Fruit fly (Drosophila melanogaster) whole organism, wandering third instar larva: ENCODE results near the gene mRpS6.

Experiments
- Abd-B ChIP-seq: fragments of >200 bp; optimal IDR thresholded peaks from 2 replicates; lab custom pipeline; 2017; ENCODE audit warnings: missing biosample characterization, missing genetic modification characterization
- HLH106 ChIP-seq: fragments of 200-800 bp; optimal IDR thresholded peaks from 3 replicates; lab custom pipeline; 2019; ENCODE audit warnings: missing biosample characterization, mild to moderate bottlenecking, missing genetic modification characterization, moderate library complexity
- Hnf4 ChIP-seq: fragments of 200-800 bp; sonication (Bioruptor generic); optimal IDR thresholded peaks from 2 replicates; lab custom pipeline; 2016; ENCODE audit warnings: missing biosample characterization, mild to moderate bottlenecking, missing genetic modification characterization
- Hr78 ChIP-seq: fragments of >200 bp; optimal IDR thresholded peaks from 2 replicates; lab custom pipeline; 2017; ENCODE audit warnings: missing biosample characterization, missing genetic modification characterization
- Hr83 ChIP-seq: fragments of 200-300 bp; sonication (Bioruptor generic); optimal IDR thresholded peaks from 2 replicates; lab custom pipeline; 2016; ENCODE audit warnings: missing biosample characterization, mild to moderate bottlenecking, missing genetic modification characterization, moderate library complexity; ENCODE audit not compliant: poor library complexity, severe bottlenecking
- OdsH ChIP-seq: fragments of 200-800 bp; sonication (Bioruptor generic); optimal IDR thresholded peaks from 2 replicates; lab custom pipeline; 2016; ENCODE audit warnings: missing biosample characterization, mild to moderate bottlenecking, missing genetic modification characterization
- Vsx2 ChIP-seq: fragments of 200-300, 225-300 bp; sonication (Bioruptor generic); optimal IDR thresholded peaks from 2 replicates; lab custom pipeline; 2018; ENCODE audit warnings: missing biosample characterization, missing genetic modification characterization; ENCODE audit not compliant: partially characterized antibody
- foxo ChIP-seq, 2 experiments: fragments of 200-800 bp; sonication (Bioruptor generic); optimal IDR thresholded peaks; 2 replicates in 1 of 2; 3 replicates in 1 of 2; lab custom pipeline; 2016 to 2017; ENCODE audit warnings: missing biosample characterization in 2 of 2, missing genetic modification characterization in 2 of 2
- fru ChIP-seq: fragments of 200-800 bp; sonication (Bioruptor generic); optimal IDR thresholded peaks from 3 replicates; lab custom pipeline; 2016; ENCODE audit warnings: missing biosample characterization, mild to moderate bottlenecking, missing genetic modification characterization
- pan ChIP-seq: fragments of >200 bp; optimal IDR thresholded peaks from 2 replicates; lab custom pipeline; 2017
- psq ChIP-seq: fragments of 200-800 bp; sonication (Bioruptor generic); optimal IDR thresholded peaks from 3 replicates; lab custom pipeline; 2017; ENCODE audit warnings: missing biosample characterization, mild to moderate bottlenecking, missing genetic modification characterization, moderate library complexity
- sv ChIP-seq: fragments of 200-800 bp; sonication (Bioruptor generic); optimal IDR thresholded peaks from 3 replicates; lab custom pipeline; 2016; ENCODE audit warnings: missing biosample characterization, missing genetic modification characterization

dm6 chr3L:4336588-4336987 is 27.8 kb upstream of the mRpS6 start:
- TF ChIP-seq HLH106 (tag; lab: Kevin White, UChicago): no peak
- no peak for TF ChIP-seq Abd-B (GFP tag; lab: Kevin White, UChicago)
- TF ChIP-seq Hr78 (GFP tag; lab: Kevin White, UChicago): no peak
- no peak for TF ChIP-seq sv (GFP tag; lab: Kevin White, UChicago)
- TF ChIP-seq psq (GFP tag; lab: Kevin White, UChicago): no peak
- no peak for TF ChIP-seq OdsH (GFP tag; lab: Kevin White, UChicago)
- TF ChIP-seq pan (lab: Kevin White, UChicago): no peak
- no peak for TF ChIP-seq Hnf4 (GFP tag; lab: Kevin White, UChicago)
- no peak for TF ChIP-seq foxo (GFP tag; optimal IDR thresholded peaks at IDR 0.05; lab: Kevin White, UChicago)
- no peak for TF ChIP-seq Vsx2 (GFP tag; lab: Kevin White, UChicago)
- TF ChIP-seq Hr83 (GFP tag; lab: Kevin White, UChicago): no peak
- TF ChIP-seq fru (GFP tag; lab: Kevin White, UChicago): no peak
